Fruit fly (Drosophila melanogaster) whole organism, wandering third instar larva: ENCODE measurements around the gene CG15337.

Experiments
- Jra ChIP-seq: sonication (Bioruptor generic); optimal IDR thresholded peaks from 2 replicates; lab custom pipeline; 2016; ENCODE audit warnings: missing biosample characterization, missing genetic modification characterization
- Mio ChIP-seq: sonication (Bioruptor generic); optimal IDR thresholded peaks from 2 replicates; lab custom pipeline; 2016; ENCODE audit warnings: missing biosample characterization, missing genetic modification characterization
- OdsH ChIP-seq: fragments of 200-800 bp; sonication (Bioruptor generic); optimal IDR thresholded peaks from 2 replicates; lab custom pipeline; 2016; ENCODE audit warnings: missing biosample characterization, mild to moderate bottlenecking, missing genetic modification characterization
- fru ChIP-seq: fragments of 200-800 bp; sonication (Bioruptor generic); optimal IDR thresholded peaks from 3 replicates; lab custom pipeline; 2016; ENCODE audit warnings: missing biosample characterization, mild to moderate bottlenecking, missing genetic modification characterization
- jim ChIP-seq: fragments of 175-275, 200-325 bp; sonication (Bioruptor generic); optimal IDR thresholded peaks from 2 replicates; lab custom pipeline; 2016; ENCODE audit warnings: missing biosample characterization, mild to moderate bottlenecking, missing genetic modification characterization
- sv ChIP-seq: fragments of 200-800 bp; sonication (Bioruptor generic); optimal IDR thresholded peaks from 3 replicates; lab custom pipeline; 2016; ENCODE audit warnings: missing biosample characterization, missing genetic modification characterization
- usp ChIP-seq: fragments of >200 bp; optimal IDR thresholded peaks from 2 replicates; lab custom pipeline; 2017; ENCODE audit warnings: missing biosample characterization, missing genetic modification characterization

DNA sequence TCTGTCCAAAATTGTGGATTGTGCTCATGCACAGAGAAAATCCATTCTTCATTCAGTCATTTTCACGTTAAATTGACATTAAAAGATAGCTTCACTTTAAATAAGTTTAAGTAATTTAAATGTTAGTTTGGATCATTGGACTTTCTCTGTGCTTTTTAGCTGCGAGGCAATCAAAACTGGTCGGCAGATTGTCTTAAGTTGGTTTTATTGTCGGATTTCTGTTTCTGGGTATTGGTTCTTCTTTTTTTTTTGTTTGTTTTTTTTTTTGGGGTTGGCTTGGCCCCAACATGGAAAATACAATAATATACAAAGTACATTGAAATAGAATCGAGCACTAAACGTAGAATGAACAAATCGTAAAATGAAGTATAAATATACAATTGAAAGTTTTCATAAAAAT is 10.3 kb downstream of the CG15337 start, which contains the start of gene CG2278:
- TF ChIP-seq sv (GFP tag; lab: Kevin White, UChicago): no peak
- no peak for TF ChIP-seq Mio (GFP tag; lab: Kevin White, UChicago)
- TF ChIP-seq fru (GFP tag; lab: Kevin White, UChicago): no peak
- TF ChIP-seq Jra (GFP tag; lab: Kevin White, UChicago): no peak
- no peak for TF ChIP-seq usp
- TF ChIP-seq OdsH (GFP tag; lab: Kevin White, UChicago): no peak
- TF ChIP-seq jim (GFP tag; lab: Kevin White, UChicago): no peak
